Worm (Caenorhabditis elegans): ENCODE data around the gene T14B4.9.

DNA sequence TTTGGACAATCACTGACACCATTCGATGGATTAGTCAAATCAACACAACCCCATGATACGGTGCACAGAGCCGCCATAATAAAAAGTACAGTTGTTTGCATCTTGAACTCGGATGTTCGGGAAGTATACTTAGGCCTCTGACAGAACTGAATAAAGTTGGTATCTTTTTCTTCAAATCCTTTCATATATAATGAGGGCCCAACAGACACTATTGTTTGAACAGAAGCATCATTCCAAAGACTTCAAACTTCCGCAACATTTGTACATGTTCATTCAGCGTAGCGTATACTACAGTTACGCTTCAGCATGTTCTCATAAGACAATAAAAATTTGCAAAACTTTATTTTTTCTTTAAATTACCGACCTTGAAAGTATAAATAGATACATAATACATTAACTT lies 18.4 kb upstream of the T14B4.9 start, which contains the start of gene F41G3.19:
- no peak for TF ChIP-seq ztf-29 (GFP tag; IDR thresholded peaks at IDR 0.05)
- TF ChIP-seq ztf-23 (GFP tag; IDR thresholded peaks at IDR 0.05) = no peak
- TF ChIP-seq klf-2 (GFP tag; conservative IDR thresholded peaks at IDR 0.05) = no peak
- TF ChIP-seq T22C8.4 (GFP tag; IDR thresholded peaks at IDR 0.05) = no peak
- no peak for TF ChIP-seq flt-1 (GFP tag; IDR thresholded peaks at IDR 0.05)
